Worm (Caenorhabditis elegans) whole organism, L4/young adult: ENCODE data around the gene Y75B12B.10.

ENCODE experiments used
- dao-5 ChIP-seq: sonication (generic microtip); optimal IDR thresholded peaks from 2 replicates; lab custom pipeline; 2016; ENCODE audit warnings: missing genotype, missing genetic modification characterization, moderate library complexity, missing compliant biosample characterization
- him-1 ChIP-seq: sonication (generic microtip); optimal IDR thresholded peaks from 2 replicates; lab custom pipeline; 2016; ENCODE audit warnings: missing genotype, missing genetic modification reagents, missing genetic modification characterization, missing compliant biosample characterization

DNA sequence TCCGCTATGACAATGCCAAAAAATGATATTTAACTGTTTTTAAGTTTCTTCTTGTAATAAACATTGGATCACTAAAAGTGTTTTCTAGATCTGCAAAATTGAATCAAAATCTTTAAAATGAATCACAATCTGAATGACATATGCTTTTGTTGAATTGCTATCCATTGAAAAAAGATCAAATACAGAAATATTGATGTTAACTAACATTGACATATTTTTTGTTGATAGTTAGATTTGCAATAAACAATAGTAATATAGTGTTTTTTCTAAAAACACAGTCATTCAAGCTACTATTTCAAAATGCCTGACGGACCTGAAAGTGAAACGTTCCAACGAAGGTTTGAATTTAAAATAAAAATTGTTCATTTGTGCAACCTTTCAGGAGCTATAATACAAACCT, 49.2 kb upstream of the Y75B12B.10 start, which contains the start of gene T09F5.2:
- TF ChIP-seq him-1 = no peak
- no peak for TF ChIP-seq dao-5 (tag; lab: Kevin White, UChicago)
